Worm (Caenorhabditis elegans): ENCODE measurements around the gene nse-4.

DNA sequence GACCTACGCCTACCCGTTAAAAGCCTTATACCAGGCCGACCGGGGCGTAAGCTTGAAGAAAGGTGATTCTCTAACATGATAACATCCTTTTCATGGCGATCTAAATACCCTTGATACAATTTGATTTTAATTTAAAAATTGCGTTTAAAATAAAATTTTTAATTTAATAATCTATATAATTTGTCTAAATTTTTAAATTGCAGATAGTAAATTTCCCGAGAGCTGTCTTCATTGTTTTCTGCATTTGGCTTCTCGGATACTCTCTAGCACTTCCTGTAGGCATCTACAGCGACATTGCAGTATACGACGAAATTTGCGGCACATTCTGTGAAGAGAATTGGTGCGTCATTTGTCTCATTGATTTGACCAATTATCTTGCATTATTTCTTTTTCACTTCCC, 19.3 kb upstream of the nse-4 start:
- TF ChIP-seq mep-1 (tag; optimal IDR thresholded peaks at IDR 0.05), result no peak
- TF ChIP-seq lin-13 (GFP tag; optimal IDR thresholded peaks at IDR 0.05), result no peak
- no peak for TF ChIP-seq ces-1 (GFP tag; optimal IDR thresholded peaks at IDR 0.05)
- TF ChIP-seq nhr-90 (tag; optimal IDR thresholded peaks at IDR 0.05; ENCODE audit: poor library complexity), result no peak
- no peak for TF ChIP-seq elt-2 (tag; optimal IDR thresholded peaks at IDR 0.05)

All from whole organism, L1 larva.